Fruit fly (Drosophila melanogaster) whole organism, embryonic: ENCODE measurements around the gene CG1640.

ENCODE experiments used
- Adf1 ChIP-seq: fragments of 200-800 bp; sonication (Bioruptor generic); IDR thresholded peaks from 2 replicates; pipeline ENCODE4 v1.3.6; 2022; ENCODE audit warnings: missing biosample characterization, missing genetic modification characterization
- Bteb2 ChIP-seq: fragments of 200-800 bp; sonication (Bioruptor generic); optimal IDR thresholded peaks from 2 replicates; lab custom pipeline; 2016; ENCODE audit warnings: missing biosample characterization, missing genetic modification characterization
- CG12769 ChIP-seq: fragments of 200-800 bp; sonication (Bioruptor generic); optimal IDR thresholded peaks from 2 replicates; lab custom pipeline; 2019; ENCODE audit warnings: missing biosample characterization, mild to moderate bottlenecking, missing genetic modification characterization, moderate library complexity
- CG14441 ChIP-seq: fragments of 200-800 bp; sonication (Bioruptor generic); IDR thresholded peaks from 2 replicates; pipeline ENCODE4 v1.3.6; 2022; ENCODE audit warnings: missing biosample characterization, missing genetic modification characterization
- CG15011 ChIP-seq: fragments of 200-800 bp; sonication (Bioruptor generic); optimal IDR thresholded peaks from 3 replicates; lab custom pipeline; 2018; ENCODE audit warnings: missing biosample characterization, mild to moderate bottlenecking, missing genetic modification characterization
- CG16863 ChIP-seq: fragments of 200-800 bp; sonication (Bioruptor generic); optimal IDR thresholded peaks from 3 replicates; lab custom pipeline; 2016; ENCODE audit warnings: missing biosample characterization, missing genetic modification characterization
- CG17186 ChIP-seq: fragments of 200-800 bp; sonication (Bioruptor generic); optimal IDR thresholded peaks from 3 replicates; lab custom pipeline; 2017; ENCODE audit warnings: missing biosample characterization, missing genetic modification reagents, missing genetic modification characterization
- CG17568 ChIP-seq: fragments of 200-800 bp; sonication (Bioruptor generic); optimal IDR thresholded peaks from 2 replicates; lab custom pipeline; 2018; ENCODE audit warnings: missing biosample characterization, mild to moderate bottlenecking, missing genetic modification characterization, moderate library complexity
- CG17829 ChIP-seq: fragments of 200-800 bp; optimal IDR thresholded peaks from 2 replicates; lab custom pipeline; 2019; ENCODE audit warnings: missing biosample characterization, mild to moderate bottlenecking, missing genetic modification characterization, moderate library complexity
- CG17912 ChIP-seq: fragments of 200-800 bp; sonication (Bioruptor generic); optimal IDR thresholded peaks from 2 replicates; lab custom pipeline; 2018; ENCODE audit warnings: missing biosample characterization, mild to moderate bottlenecking, missing genetic modification characterization
- CG3407 ChIP-seq: fragments of 200-800 bp; sonication (Bioruptor generic); optimal IDR thresholded peaks from 2 replicates; lab custom pipeline; 2018; ENCODE audit warnings: missing biosample characterization, mild to moderate bottlenecking, missing genetic modification characterization
- CG34422 ChIP-seq: fragments of 200-800 bp; sonication (Bioruptor generic); IDR thresholded peaks from 3 replicates; pipeline ENCODE4 v1.3.6; 2022; ENCODE audit warnings: missing biosample characterization, missing genetic modification characterization
- CG4404 ChIP-seq: fragments of 200-800 bp; sonication (Bioruptor generic); IDR thresholded peaks from 2 replicates; pipeline ENCODE4 v1.3.6; 2022; ENCODE audit warnings: missing biosample characterization, missing genetic modification characterization
- CG4617 ChIP-seq: fragments of 200-800 bp; sonication (Bioruptor generic); optimal IDR thresholded peaks from 3 replicates; lab custom pipeline; 2016; ENCODE audit warnings: missing biosample characterization, missing genetic modification characterization, borderline replicate concordance
- CG6689 ChIP-seq: fragments of 200-800 bp; sonication (Bioruptor generic); IDR thresholded peaks from 2 replicates; pipeline ENCODE4 v1.3.6; 2022; ENCODE audit warnings: missing biosample characterization, missing genetic modification characterization
- CG7372 ChIP-seq: fragments of 200-800 bp; sonication (Bioruptor generic); IDR thresholded peaks from 2 replicates; pipeline ENCODE4 v1.3.6; 2022; ENCODE audit warnings: missing biosample characterization, missing genetic modification characterization
- CG7556 ChIP-seq: fragments of 200-800 bp; sonication (Bioruptor generic); optimal IDR thresholded peaks from 2 replicates; lab custom pipeline; 2017; ENCODE audit warnings: missing biosample characterization, mild to moderate bottlenecking, missing genetic modification characterization
- CTCF ChIP-seq: fragments of 200-800 bp; sonication (Bioruptor generic); optimal IDR thresholded peaks from 2 replicates; lab custom pipeline; 2017; ENCODE audit warnings: missing biosample characterization, mild to moderate bottlenecking, missing genetic modification characterization, moderate library complexity
- Dip2 ChIP-seq: fragments of 200-800 bp; sonication (Bioruptor generic); IDR thresholded peaks from 2 replicates; pipeline ENCODE4 v1.3.6; 2022; ENCODE audit warnings: missing biosample characterization, missing genetic modification characterization
- E2f1 ChIP-seq: fragments of 200-800 bp; sonication (Bioruptor generic); IDR thresholded peaks from 2 replicates; pipeline ENCODE4 v1.3.6; 2022; ENCODE audit warnings: missing biosample characterization, missing genetic modification characterization
- Gug ChIP-seq: fragments of 200-800 bp; sonication (Bioruptor generic); IDR thresholded peaks from 4 replicates; pipeline ENCODE4 v1.3.6; 2022; ENCODE audit warnings: missing biosample characterization, missing genetic modification characterization
- HmgD ChIP-seq: fragments of 200-800 bp; sonication (Bioruptor generic); optimal IDR thresholded peaks from 3 replicates; lab custom pipeline; 2016; ENCODE audit warnings: missing biosample characterization, missing genetic modification characterization
- HmgZ ChIP-seq: fragments of 200-800 bp; sonication (Bioruptor generic); optimal IDR thresholded peaks from 2 replicates; lab custom pipeline; 2018; ENCODE audit warnings: missing biosample characterization, mild to moderate bottlenecking, missing genetic modification characterization
- Hsf ChIP-seq: fragments of 200-800 bp; sonication (Bioruptor generic); optimal IDR thresholded peaks from 3 replicates; lab custom pipeline; 2016; ENCODE audit warnings: missing biosample characterization, missing genetic modification characterization
- Lhr ChIP-seq: fragments of 200-800 bp; sonication (Bioruptor generic); optimal IDR thresholded peaks from 3 replicates; lab custom pipeline; 2017; ENCODE audit warnings: mild to moderate bottlenecking, missing biosample characterization, missing genetic modification reagents, missing genetic modification characterization
- NC2β ChIP-seq: fragments of 200-800 bp; sonication (Bioruptor generic); optimal IDR thresholded peaks from 2 replicates; lab custom pipeline; 2016; ENCODE audit warnings: missing biosample characterization, missing genetic modification characterization
- NFAT ChIP-seq: fragments of 200-800 bp; sonication (Bioruptor generic); IDR thresholded peaks from 2 replicates; pipeline ENCODE4 v1.3.6; 2022; ENCODE audit warnings: missing biosample characterization, missing genetic modification characterization
- Neu2 ChIP-seq: fragments of 200-800 bp; sonication (Bioruptor generic); optimal IDR thresholded peaks from 3 replicates; lab custom pipeline; 2016; ENCODE audit warnings: missing biosample characterization, missing genetic modification characterization, borderline replicate concordance
- Ssrp ChIP-seq: fragments of 200-800 bp; sonication (Bioruptor generic); optimal IDR thresholded peaks from 2 replicates; lab custom pipeline; 2018; ENCODE audit warnings: missing biosample characterization, mild to moderate bottlenecking, missing genetic modification characterization, moderate library complexity
- Trl ChIP-seq, 3 experiments: fragments of >200 bp in 2 of 3; fragments of 200-800 bp in 1 of 3; sonication (Bioruptor generic) in 1 of 3; optimal IDR thresholded peaks; 2 replicates in 1 of 3; 3 replicates in 2 of 3; lab custom pipeline; 2016 to 2017; ENCODE audit warnings: missing biosample characterization in 1 of 3, missing genetic modification characterization in 1 of 3
- abd-A ChIP-seq: fragments of 200-800 bp; sonication (Bioruptor generic); optimal IDR thresholded peaks from 3 replicates; lab custom pipeline; 2019; ENCODE audit warnings: missing biosample characterization, mild to moderate bottlenecking, missing genetic modification characterization, moderate library complexity
- aop ChIP-seq: fragments of 200-800 bp; sonication (Bioruptor generic); IDR thresholded peaks from 2 replicates; pipeline ENCODE4 v1.3.6; 2022; ENCODE audit warnings: missing biosample characterization, missing genetic modification characterization
- ara ChIP-seq: fragments of 200-800 bp; sonication (Bioruptor generic); IDR thresholded peaks from 2 replicates; pipeline ENCODE4 v1.3.6; 2022; ENCODE audit warnings: missing biosample characterization, missing genetic modification characterization
- bbx ChIP-seq: fragments of 200-800 bp; sonication (Bioruptor generic); IDR thresholded peaks from 2 replicates; pipeline ENCODE4 v1.3.6; 2022; ENCODE audit warnings: missing biosample characterization, missing genetic modification characterization; ENCODE audit not compliant: partially characterized antibody
- bowl ChIP-seq: fragments of 200-800 bp; sonication (Bioruptor generic); IDR thresholded peaks from 2 replicates; pipeline ENCODE4 v1.3.6; 2022; ENCODE audit warnings: missing biosample characterization, missing genetic modification characterization
- crp ChIP-seq, 2 experiments: fragments of 200-800 bp; sonication (Bioruptor generic); optimal IDR thresholded peaks; 2 replicates in 1 of 2; 3 replicates in 1 of 2; lab custom pipeline; 2017; ENCODE audit warnings: missing biosample characterization in 2 of 2, missing genetic modification characterization in 2 of 2, mild to moderate bottlenecking in 1 of 2, moderate library complexity in 1 of 2
- dati ChIP-seq: fragments of 200-800 bp; sonication (Bioruptor generic); IDR thresholded peaks from 2 replicates; pipeline ENCODE4 v1.3.6; 2022; ENCODE audit warnings: missing biosample characterization, missing genetic modification characterization
- ftz-f1 ChIP-seq: fragments of 200-800 bp; sonication (Bioruptor generic); optimal IDR thresholded peaks from 2 replicates; lab custom pipeline; 2016; ENCODE audit warnings: missing biosample characterization, missing genetic modification characterization
- gcm ChIP-seq: fragments of 200-800 bp; sonication (Bioruptor generic); optimal IDR thresholded peaks from 2 replicates; lab custom pipeline; 2019; ENCODE audit warnings: missing biosample characterization, mild to moderate bottlenecking, missing genetic modification characterization, moderate library complexity
- gt ChIP-seq: fragments of 200-800 bp; sonication (Bioruptor generic); IDR thresholded peaks from 2 replicates; pipeline ENCODE4 v1.3.6; 2022; ENCODE audit warnings: missing biosample characterization, missing genetic modification characterization
- kah ChIP-seq: fragments of 200-800 bp; sonication (Bioruptor generic); optimal IDR thresholded peaks from 2 replicates; lab custom pipeline; 2018; ENCODE audit warnings: missing biosample characterization, mild to moderate bottlenecking, missing genetic modification characterization
- lov ChIP-seq, 2 experiments: fragments of 200-800 bp in 1 of 2; fragments of >200 bp in 1 of 2; sonication (Bioruptor generic) in 1 of 2; IDR thresholded peaks in 1 of 2; optimal IDR thresholded peaks in 1 of 2; 2 replicates in 1 of 2; 3 replicates in 1 of 2; pipeline versions ENCODE4 v1.3.6 to Lab custom; 2017 to 2022; ENCODE audit warnings: missing biosample characterization in 1 of 2, missing genetic modification characterization in 1 of 2
- mam ChIP-seq: fragments of 200-800 bp; sonication (Bioruptor generic); optimal IDR thresholded peaks from 3 replicates; lab custom pipeline; 2016; ENCODE audit warnings: missing biosample characterization, missing genetic modification characterization
- nom ChIP-seq: fragments of 200-800 bp; sonication (Bioruptor generic); optimal IDR thresholded peaks from 2 replicates; lab custom pipeline; 2017; ENCODE audit warnings: missing biosample characterization, missing genetic modification characterization, mild to moderate bottlenecking, moderate library complexity, missing genetic modification reagents
- onecut ChIP-seq: fragments of 200-800 bp; sonication (Bioruptor generic); IDR thresholded peaks from 2 replicates; pipeline ENCODE4 v1.3.6; 2022; ENCODE audit warnings: missing biosample characterization, missing genetic modification characterization
- sens ChIP-seq: fragments of 200-800 bp; sonication (Bioruptor generic); peaks from one replicate; lab custom pipeline; 2016; ENCODE audit warnings: missing biosample characterization, missing genetic modification characterization
- seq ChIP-seq: fragments of 200-800 bp; sonication (Bioruptor generic); IDR thresholded peaks from 2 replicates; pipeline ENCODE4 v1.3.6; 2022; ENCODE audit warnings: missing biosample characterization, missing genetic modification characterization
- sisA ChIP-seq: fragments of 200-800 bp; sonication (Bioruptor generic); IDR thresholded peaks from 2 replicates; pipeline ENCODE4 v1.3.6; 2022; ENCODE audit warnings: missing biosample characterization, missing genetic modification characterization
- unpg ChIP-seq: fragments of 200-800 bp; sonication (Bioruptor generic); optimal IDR thresholded peaks from 3 replicates; lab custom pipeline; 2018; ENCODE audit warnings: missing biosample characterization, mild to moderate bottlenecking, missing genetic modification characterization, moderate library complexity
- wek ChIP-seq: fragments of 200-800 bp; sonication (Bioruptor generic); optimal IDR thresholded peaks from 3 replicates; lab custom pipeline; 2018; ENCODE audit warnings: missing biosample characterization, mild to moderate bottlenecking, missing genetic modification characterization, moderate library complexity
- z ChIP-seq: fragments of 200-800 bp; sonication (Bioruptor generic); IDR thresholded peaks from 3 replicates; pipeline ENCODE4 v1.3.6; 2022; ENCODE audit warnings: missing biosample characterization, missing genetic modification characterization

CG1640 gene

dm6 chrX:13368149-13368548, 2.3 kb upstream of the CG1640 start, which contains the start of gene dmrt11E (continued):
- no peak for TF ChIP-seq abd-A (tag; lab: Kevin White, UChicago)
- TF ChIP-seq lov (optimal IDR thresholded peaks at IDR 0.05; lab: Kevin White, UChicago): no peak
- TF ChIP-seq lov (GFP tag; IDR thresholded peaks at IDR 0.05; lab: Robert Waterston, UW): peak; percentile 66; the same call in 1 of the 3 replicates
- no peak for TF ChIP-seq Adf1 (GFP tag; lab: Robert Waterston, UW)
- no peak for TF ChIP-seq mam (GFP tag; lab: Kevin White, UChicago)
- TF ChIP-seq Trl (optimal IDR thresholded peaks at IDR 0.05; lab: Kevin White, UChicago): no peak
- TF ChIP-seq Trl (GFP tag; optimal IDR thresholded peaks at IDR 0.05; lab: Kevin White, UChicago): no peak
- TF ChIP-seq Gug (GFP tag; lab: Robert Waterston, UW): no peak; the same call in 3 of the 4 replicates
- no peak for TF ChIP-seq ftz-f1
- peak; percentile 32; the same call in 2 of the 3 replicates for TF ChIP-seq CG34422 (GFP tag; lab: Robert Waterston, UW)
- TF ChIP-seq NC2β: no peak
- TF ChIP-seq kah (GFP tag; lab: Kevin White, UChicago): peak; percentile 40
- TF ChIP-seq crp (GFP tag; optimal IDR thresholded peaks at IDR 0.05; lab: Kevin White, UChicago): no peak
- TF ChIP-seq bbx (GFP tag; lab: Robert Waterston, UW): no peak
- TF ChIP-seq HmgD (GFP tag; lab: Kevin White, UChicago): no peak
- TF ChIP-seq gt (GFP tag; lab: Robert Waterston, UW): no peak
- TF ChIP-seq CG14441: no peak
- no peak for TF ChIP-seq nom (GFP tag; lab: Kevin White, UChicago)
- no peak for TF ChIP-seq Dip2 (GFP tag; lab: Robert Waterston, UW)
- TF ChIP-seq Ssrp (tag; lab: Kevin White, UChicago): peak; percentile 70
- TF ChIP-seq sisA (GFP tag; lab: Robert Waterston, UW): peak; percentile 65
- no peak for TF ChIP-seq CG16863 (GFP tag; lab: Kevin White, UChicago)
- peak; percentile 59 for TF ChIP-seq gcm (GFP tag; lab: Kevin White, UChicago)
- TF ChIP-seq CG7556 (GFP tag; lab: Kevin White, UChicago): peak; percentile 36
- peak; percentile 88 for TF ChIP-seq ara (GFP tag; lab: Robert Waterston, UW)
- no peak for TF ChIP-seq CG12769 (tag; lab: Kevin White, UChicago)
- no peak for TF ChIP-seq CTCF (GFP tag; lab: Kevin White, UChicago)
- TF ChIP-seq Lhr (GFP tag; lab: Kevin White, UChicago): peak; percentile 34
- peak; percentile 74 for TF ChIP-seq unpg (GFP tag; lab: Kevin White, UChicago)
- TF ChIP-seq CG15011 (GFP tag; lab: Kevin White, UChicago): no peak
- TF ChIP-seq CG17829 (tag; lab: Kevin White, UChicago): peak; percentile 86
- TF ChIP-seq E2f1 (GFP tag; lab: Robert Waterston, UW): peak; percentile 61
- no peak for TF ChIP-seq Neu2
- peak; percentile 27 for TF ChIP-seq wek (GFP tag; lab: Kevin White, UChicago)
- peak; percentile 64 for TF ChIP-seq CG6689 (GFP tag; lab: Robert Waterston, UW)
- TF ChIP-seq dati (GFP tag; lab: Robert Waterston, UW): 0 out of 2 replicates have a peak, but pooled peaks have one; percentile 33
- TF ChIP-seq NFAT (GFP tag; lab: Robert Waterston, UW): no peak
- peak; percentile 79 for TF ChIP-seq sens (GFP tag; lab: Kevin White, UChicago)
- no peak for TF ChIP-seq aop
- TF ChIP-seq z (GFP tag; lab: Robert Waterston, UW): 0 out of 3 replicates have a peak, but pooled peaks have one; percentile 16
- peak; percentile 3 for TF ChIP-seq CG17568 (GFP tag; lab: Kevin White, UChicago)
- TF ChIP-seq CG3407 (GFP tag; lab: Kevin White, UChicago): peak; percentile 54
- peak; percentile 23; the same call in 1 of the 2 replicates for TF ChIP-seq CG7372 (GFP tag; lab: Robert Waterston, UW)
- TF ChIP-seq CG4404 (GFP tag; lab: Robert Waterston, UW): peak; percentile 62
- no peak for TF ChIP-seq seq (GFP tag; lab: Robert Waterston, UW)
- TF ChIP-seq Hsf (GFP tag; lab: Kevin White, UChicago): no peak
- no peak for TF ChIP-seq HmgZ (tag; lab: Kevin White, UChicago)
- no peak for TF ChIP-seq CG4617 (GFP tag; lab: Kevin White, UChicago)
- no peak for TF ChIP-seq CG17912
- TF ChIP-seq CG17186 (GFP tag; lab: Kevin White, UChicago): no peak
- TF ChIP-seq bowl (GFP tag; lab: Robert Waterston, UW): no peak
- TF ChIP-seq Bteb2: no peak
- 0 out of 2 replicates have a peak, but pooled peaks have one; percentile 17 for TF ChIP-seq onecut (GFP tag; lab: Robert Waterston, UW)
